Worm (Caenorhabditis elegans): ENCODE measurements around the gene clec-68.

ce11 chrIV:3888963-3889362 lies 37.3 kb upstream of the clec-68 start, which contains the start of gene oac-21:
- TF ChIP-seq nfya-1 (tag; optimal IDR thresholded peaks at IDR 0.05) (no peak), ets-4 (tag; optimal IDR thresholded peaks at IDR 0.05) (no peak), ceh-48 (tag; optimal IDR thresholded peaks at IDR 0.05) (no peak), hlh-8 (tag; optimal IDR thresholded peaks at IDR 0.05) (no peak), ceh-6 (GFP tag; optimal IDR thresholded peaks at IDR 0.05) (no peak), che-1 (tag; optimal IDR thresholded peaks at IDR 0.05) (no peak), sox-4 (tag; optimal IDR thresholded peaks at IDR 0.05) (no peak), dve-1 (tag; optimal IDR thresholded peaks at IDR 0.05) (no peak), syd-9 (tag; optimal IDR thresholded peaks at IDR 0.05) (no peak), hlh-13 (GFP tag; optimal IDR thresholded peaks at IDR 0.05) (no peak), nhr-11 (tag; optimal IDR thresholded peaks at IDR 0.05) (no peak), mec-3 (tag; optimal IDR thresholded peaks at IDR 0.05; ENCODE audit: borderline replicate concordance) (no peak), rnt-1 (tag; optimal IDR thresholded peaks at IDR 0.05) (no peak), tbx-2 (tag; optimal IDR thresholded peaks at IDR 0.05) (no peak)
